Worm (Caenorhabditis elegans) whole organism, late embryonic: ENCODE data around the gene M04C3.5.

Experiments used
- ama-1 ChIP-seq: fragments of 150-350 bp; optimal IDR thresholded peaks from 2 replicates; lab custom pipeline; 2014
- ceh-2 ChIP-seq: sonication (generic microtip); optimal IDR thresholded peaks from 2 replicates; lab custom pipeline; 2016; ENCODE audit warnings: missing genotype, missing genetic modification characterization, missing compliant biosample characterization
- ceh-31 ChIP-seq: sonication (generic microtip); optimal IDR thresholded peaks from 2 replicates; lab custom pipeline; 2016; ENCODE audit warnings: missing genetic modification characterization, missing compliant biosample characterization
- ceh-45 ChIP-seq: fragments of 200-800 bp; sonication (Bioruptor generic); IDR thresholded peaks from 2 replicates; pipeline ENCODE4 v1.3.6; 2022; ENCODE audit warnings: missing genetic modification reagents, missing genetic modification characterization, missing compliant biosample characterization
- ceh-6 ChIP-seq: fragments of 200-800 bp; sonication (Bioruptor generic); optimal IDR thresholded peaks from 2 replicates; lab custom pipeline; 2018; ENCODE audit warnings: mild to moderate bottlenecking, missing genetic modification characterization, missing compliant biosample characterization
- elt-2 ChIP-seq: sonication (generic microtip); optimal IDR thresholded peaks from 2 replicates; lab custom pipeline; 2016; ENCODE audit warnings: missing genetic modification reagents, missing genetic modification characterization, missing compliant biosample characterization
- fkh-10 ChIP-seq: fragments of 150-350 bp; optimal IDR thresholded peaks from 2 replicates; lab custom pipeline; 2014; ENCODE audit warnings: missing biosample characterization, missing genetic modification reagents, missing genetic modification characterization
- hlh-13 ChIP-seq: fragments of 200-800 bp; sonication (Bioruptor generic); optimal IDR thresholded peaks from 2 replicates; lab custom pipeline; 2018; ENCODE audit warnings: mild to moderate bottlenecking, missing genetic modification characterization, missing compliant biosample characterization
- hlh-8 ChIP-seq: sonication (generic microtip); optimal IDR thresholded peaks from 2 replicates; lab custom pipeline; 2016; ENCODE audit warnings: missing genotype, missing genetic modification characterization, missing compliant biosample characterization
- lim-6 ChIP-seq: sonication (generic microtip); optimal IDR thresholded peaks from 2 replicates; lab custom pipeline; 2016; ENCODE audit warnings: missing genetic modification characterization, missing compliant biosample characterization
- lin-11 ChIP-seq: fragments of 200-800 bp; sonication (Bioruptor generic); optimal IDR thresholded peaks from 2 replicates; lab custom pipeline; 2018; ENCODE audit warnings: mild to moderate bottlenecking, missing genetic modification characterization, missing compliant biosample characterization
- pha-4 ChIP-seq: fragments of 150-350 bp; optimal IDR thresholded peaks from 2 replicates; lab custom pipeline; 2018; ENCODE audit warnings: missing biosample characterization, missing genetic modification reagents, missing genetic modification characterization
- pqm-1 ChIP-seq: sonication (generic microtip); optimal IDR thresholded peaks from 2 replicates; lab custom pipeline; 2016; ENCODE audit warnings: missing genetic modification characterization, missing compliant biosample characterization
- unc-86 ChIP-seq: sonication (generic microtip); optimal IDR thresholded peaks from 2 replicates; lab custom pipeline; 2016; ENCODE audit warnings: missing genetic modification characterization, missing compliant biosample characterization

ce11 chrV:19400619-19401018, 48.9 kb upstream of the M04C3.5 start, which contains the start of gene srw-86:
- TF ChIP-seq ceh-45 (GFP tag; lab: Robert Waterston, UW) (no peak), ama-1 (lab: Kevin White, UChicago) (no peak), ceh-6 (GFP tag; lab: Kevin White, UChicago) (no peak), ceh-31 (tag; lab: Kevin White, UChicago) (no peak), elt-2 (tag; lab: Kevin White, UChicago) (no peak), lim-6 (no peak), hlh-8 (tag; lab: Kevin White, UChicago) (no peak), fkh-10 (GFP tag; lab: Kevin White, UChicago) (no peak), unc-86 (tag; lab: Kevin White, UChicago) (no peak), pqm-1 (tag; lab: Kevin White, UChicago) (no peak), lin-11 (tag; lab: Kevin White, UChicago) (no peak), pha-4 (tag; lab: Kevin White, UChicago) (no peak), ceh-2 (no peak), hlh-13 (GFP tag; lab: Kevin White, UChicago) (no peak)
